Worm (Caenorhabditis elegans): ENCODE results near the gene ccep-97.

The ccep-97 gene

ce11 chrV:4862737-4863136 lies 44.3 kb upstream of the ccep-97 start, which contains the start of gene C37H5.13:
Gene C37H5.13 (minus strand): TSS chrV:4862965.
- TF ChIP-seq somi-1 (GFP tag; optimal IDR thresholded peaks at IDR 0.05) = no peak
- peak; percentile 22 for TF ChIP-seq nhr-80 (tag; optimal IDR thresholded peaks at IDR 0.05)
- no peak for TF ChIP-seq attf-5 (GFP tag; optimal IDR thresholded peaks at IDR 0.05)
- TF ChIP-seq pha-4 (tag; optimal IDR thresholded peaks at IDR 0.05) = peak; percentile 11
- TF ChIP-seq T07F8.4 (tag; optimal IDR thresholded peaks at IDR 0.05) = no peak
- no peak for TF ChIP-seq ceh-27 (GFP tag; optimal IDR thresholded peaks at IDR 0.05)
- TF ChIP-seq B0336.3 (GFP tag; IDR thresholded peaks at IDR 0.05) = no peak
- TF ChIP-seq C06A6.2 (GFP tag; conservative IDR thresholded peaks at IDR 0.05) = no peak
- TF ChIP-seq lin-54 (GFP tag; optimal IDR thresholded peaks at IDR 0.05) = no peak
- TF ChIP-seq ceh-91 (GFP tag; IDR thresholded peaks at IDR 0.05) = no peak
- no peak for TF ChIP-seq bed-1 (GFP tag; IDR thresholded peaks at IDR 0.05)

ce11 chrV:4860525-4860924 lies 42.1 kb upstream of the ccep-97 start:
- TF ChIP-seq hmg-1.2 (GFP tag; IDR thresholded peaks at IDR 0.05) (peak; percentile 40; the same call in 1 of the 2 replicates), lin-35 (GFP tag; optimal IDR thresholded peaks at IDR 0.05) (peak in 1 of 3 experiments; percentile 11), hsf-1 (GFP tag; IDR thresholded peaks at IDR 0.05) (no peak)

ce11 chrV:4857561-4857960 lies 39.1 kb upstream of the ccep-97 start:
- no peak for TF ChIP-seq rcor-1 (GFP tag; IDR thresholded peaks at IDR 0.05)
- no peak for TF ChIP-seq snpc-1.1 (tag; optimal IDR thresholded peaks at IDR 0.05; ENCODE audit: insufficient read depth)
- TF ChIP-seq F52B5.7 (tag; optimal IDR thresholded peaks at IDR 0.05) = no peak
- no peak for TF ChIP-seq D2030.7 (GFP tag; IDR thresholded peaks at IDR 0.05)
- no peak for TF ChIP-seq tlf-1 (GFP tag; optimal IDR thresholded peaks at IDR 0.05)
- no peak for TF ChIP-seq ccch-3 (GFP tag; optimal IDR thresholded peaks at IDR 0.05)
- TF ChIP-seq lsl-1 (GFP tag; optimal IDR thresholded peaks at IDR 0.05) = no peak
- no peak for TF ChIP-seq efl-1 (GFP tag; optimal IDR thresholded peaks at IDR 0.05)
- TF ChIP-seq nhr-90 (tag; optimal IDR thresholded peaks at IDR 0.05) = no peak

- TF ChIP-seq nhr-179 (tag; optimal IDR thresholded peaks at IDR 0.05) (no peak), lin-35 (GFP tag; optimal IDR thresholded peaks at IDR 0.05) (no peak), hrde-1 (tag; optimal IDR thresholded peaks at IDR 0.05; ENCODE audit: borderline replicate concordance) (no peak), madf-10 (tag; optimal IDR thresholded peaks at IDR 0.05) (no peak), C06A6.2 (GFP tag; conservative IDR thresholded peaks at IDR 0.05) (no peak), akir-1 (GFP tag; optimal IDR thresholded peaks at IDR 0.05) (no peak), unc-130 (GFP tag; optimal IDR thresholded peaks at IDR 0.05) (no peak), Y56A3A.18 (GFP tag; IDR thresholded peaks at IDR 0.05) (no peak), F37B4.10 (GFP tag; IDR thresholded peaks at IDR 0.05) (no peak), rpc-1 (optimal IDR thresholded peaks at IDR 0.05) (no peak), rpc-1 (tag; optimal IDR thresholded peaks at IDR 0.05) (no peak), nhr-120 (GFP tag; IDR thresholded peaks at IDR 0.05) (no peak), nhr-90 (tag; optimal IDR thresholded peaks at IDR 0.05) (no peak), xnd-1 (tag; optimal IDR thresholded peaks at IDR 0.05) (no peak), egl-18 (GFP tag; IDR thresholded peaks at IDR 0.05) (no peak), ekl-4 (GFP tag; IDR thresholded peaks at IDR 0.05) (no peak), ceh-40 (GFP tag; IDR thresholded peaks at IDR 0.05) (no peak), tbx-9 (tag; optimal IDR thresholded peaks at IDR 0.05; ENCODE audit: borderline replicate concordance) (no peak), ztf-22 (GFP tag; optimal IDR thresholded peaks at IDR 0.05) (no peak), hlh-26 (GFP tag; conservative IDR thresholded peaks at IDR 0.05) (no peak), nfyb-1 (GFP tag; IDR thresholded peaks at IDR 0.05) (no peak)
Observed at ce11 chrV:4851969-4852368, 33.5 kb upstream of the ccep-97 start.

Data from whole organism, young adult.